Fruit fly (Drosophila melanogaster) whole organism, embryonic: Measurements from ENCODE around the gene CG13126.

Experiments
- Adf1 ChIP-seq: fragments of 200-800 bp; sonication (Bioruptor generic); IDR thresholded peaks from 2 replicates; pipeline ENCODE4 v1.3.6; 2022; ENCODE audit warnings: missing biosample characterization, missing genetic modification characterization
- CG10543 ChIP-seq: fragments of 200-800 bp; sonication (Bioruptor generic); optimal IDR thresholded peaks from 3 replicates; lab custom pipeline; 2017; ENCODE audit warnings: missing biosample characterization, mild to moderate bottlenecking, missing genetic modification characterization, moderate library complexity
- CG11085 ChIP-seq: fragments of 200-800 bp; sonication (Bioruptor generic); IDR thresholded peaks from 2 replicates; pipeline ENCODE4 v1.3.6; 2022; ENCODE audit warnings: missing biosample characterization, missing genetic modification characterization
- CG11504 ChIP-seq: fragments of 200-800 bp; sonication (Bioruptor generic); optimal IDR thresholded peaks from 3 replicates; lab custom pipeline; 2019; ENCODE audit warnings: missing biosample characterization, mild to moderate bottlenecking, missing genetic modification characterization, moderate library complexity
- CG12219 ChIP-seq: fragments of 200-800 bp; sonication (Bioruptor generic); optimal IDR thresholded peaks from 3 replicates; lab custom pipeline; 2018; ENCODE audit warnings: missing biosample characterization, mild to moderate bottlenecking, missing genetic modification characterization
- CG12942 ChIP-seq: fragments of 200-800 bp; sonication (Bioruptor generic); optimal IDR thresholded peaks from 3 replicates; lab custom pipeline; 2016; ENCODE audit warnings: missing biosample characterization, missing genetic modification characterization
- CG14014 ChIP-seq: fragments of 200-800 bp; sonication (Bioruptor generic); IDR thresholded peaks from 2 replicates; pipeline ENCODE4 v1.3.6; 2022; ENCODE audit warnings: missing biosample characterization, missing genetic modification characterization
- CG1603 ChIP-seq: fragments of 200-800 bp; sonication (Bioruptor generic); optimal IDR thresholded peaks from 2 replicates; lab custom pipeline; 2019; ENCODE audit warnings: missing biosample characterization, mild to moderate bottlenecking, missing genetic modification characterization, moderate library complexity
- CG17361 ChIP-seq: fragments of 200-800 bp; sonication (Bioruptor generic); IDR thresholded peaks from 3 replicates; pipeline ENCODE4 v1.3.6; 2022; ENCODE audit warnings: missing biosample characterization, missing genetic modification characterization
- CG18262 ChIP-seq: fragments of 200-800 bp; optimal IDR thresholded peaks from 3 replicates; lab custom pipeline; 2019; ENCODE audit warnings: missing biosample characterization, mild to moderate bottlenecking, missing genetic modification characterization, moderate library complexity
- CG18599 ChIP-seq: fragments of 200-800 bp; sonication (Bioruptor generic); optimal IDR thresholded peaks from 3 replicates; lab custom pipeline; 2017; ENCODE audit warnings: missing biosample characterization, missing genetic modification characterization, mild to moderate bottlenecking, moderate library complexity, missing genetic modification reagents
- CG30431 ChIP-seq: fragments of 200-800 bp; sonication (Bioruptor generic); optimal IDR thresholded peaks from 2 replicates; lab custom pipeline; 2017; ENCODE audit warnings: missing biosample characterization, missing genetic modification characterization
- CG31388 ChIP-seq: fragments of 200-800 bp; sonication (Bioruptor generic); optimal IDR thresholded peaks from 2 replicates; lab custom pipeline; 2016; ENCODE audit warnings: missing biosample characterization, missing genetic modification characterization
- CG32532 ChIP-seq: fragments of 200-800 bp; sonication (Bioruptor generic); IDR thresholded peaks from 2 replicates; pipeline ENCODE4 v1.3.6; 2022; ENCODE audit warnings: missing biosample characterization, missing genetic modification characterization
- CG34376 ChIP-seq: fragments of 200-800 bp; sonication (Bioruptor generic); optimal IDR thresholded peaks from 2 replicates; lab custom pipeline; 2018; ENCODE audit warnings: missing biosample characterization, mild to moderate bottlenecking, missing genetic modification characterization
- CG34422 ChIP-seq: fragments of 200-800 bp; sonication (Bioruptor generic); IDR thresholded peaks from 3 replicates; pipeline ENCODE4 v1.3.6; 2022; ENCODE audit warnings: missing biosample characterization, missing genetic modification characterization
- CG3726 ChIP-seq: fragments of 200-800 bp; sonication (Bioruptor generic); IDR thresholded peaks from 3 replicates; pipeline ENCODE4, ENCODE4 v1.3.6; 2022; ENCODE audit warnings: missing biosample characterization, missing genetic modification characterization
- CG3995 ChIP-seq: fragments of 200-800 bp; sonication (Bioruptor generic); optimal IDR thresholded peaks from 3 replicates; lab custom pipeline; 2016; ENCODE audit warnings: missing biosample characterization, missing genetic modification characterization
- CG6813 ChIP-seq: fragments of 200-800 bp; sonication (Bioruptor generic); optimal IDR thresholded peaks from 2 replicates; lab custom pipeline; 2017; ENCODE audit warnings: missing biosample characterization, missing genetic modification characterization, mild to moderate bottlenecking, moderate library complexity, missing genetic modification reagents
- CG7357 ChIP-seq: fragments of 200-800 bp; sonication (Bioruptor generic); IDR thresholded peaks from 3 replicates; pipeline ENCODE4 v1.3.6; 2022; ENCODE audit warnings: missing biosample characterization, missing genetic modification characterization
- CG7556 ChIP-seq: fragments of 200-800 bp; sonication (Bioruptor generic); optimal IDR thresholded peaks from 2 replicates; lab custom pipeline; 2017; ENCODE audit warnings: missing biosample characterization, mild to moderate bottlenecking, missing genetic modification characterization
- CG7987 ChIP-seq: fragments of 200-800 bp; sonication (Bioruptor generic); optimal IDR thresholded peaks from 2 replicates; lab custom pipeline; 2018; ENCODE audit warnings: missing biosample characterization, mild to moderate bottlenecking, missing genetic modification characterization, moderate library complexity
- CG8281 ChIP-seq: fragments of 200-800 bp; sonication (Bioruptor generic); optimal IDR thresholded peaks from 2 replicates; lab custom pipeline; 2018; ENCODE audit warnings: missing biosample characterization, mild to moderate bottlenecking, missing genetic modification characterization, moderate library complexity
- CG9437 ChIP-seq: fragments of 200-800 bp; sonication (Bioruptor generic); optimal IDR thresholded peaks from 2 replicates; lab custom pipeline; 2018; ENCODE audit warnings: missing biosample characterization, mild to moderate bottlenecking, missing genetic modification characterization
- CoRest ChIP-seq: fragments of 200-800 bp; sonication (Bioruptor generic); optimal IDR thresholded peaks from 3 replicates; lab custom pipeline; 2018; ENCODE audit warnings: missing biosample characterization, mild to moderate bottlenecking, missing genetic modification characterization, moderate library complexity
- Dek ChIP-seq: fragments of 200-800 bp; sonication (Bioruptor generic); optimal IDR thresholded peaks from 3 replicates; lab custom pipeline; 2019; ENCODE audit warnings: missing biosample characterization, mild to moderate bottlenecking, missing genetic modification characterization, moderate library complexity
- Drgx ChIP-seq: fragments of 200-800 bp; sonication (Bioruptor generic); IDR thresholded peaks from 2 replicates; pipeline ENCODE4 v1.3.6; 2022; ENCODE audit warnings: missing biosample characterization, missing genetic modification characterization
- GATAe ChIP-seq: fragments of 200-800 bp; sonication (Bioruptor generic); conservative IDR thresholded peaks from 2 replicates; pipeline ENCODE4 v1.3.6; 2022; ENCODE audit warnings: missing biosample characterization, missing genetic modification characterization
- HmgZ ChIP-seq: fragments of 200-800 bp; sonication (Bioruptor generic); optimal IDR thresholded peaks from 2 replicates; lab custom pipeline; 2018; ENCODE audit warnings: missing biosample characterization, mild to moderate bottlenecking, missing genetic modification characterization
- Hmx ChIP-seq: fragments of 200-800 bp; sonication (Bioruptor generic); optimal IDR thresholded peaks from 2 replicates; lab custom pipeline; 2016; ENCODE audit warnings: missing biosample characterization, missing genetic modification characterization
- Hr78 ChIP-seq, 2 experiments: fragments of 200-800 bp in 1 of 2; fragments of >200 bp in 1 of 2; sonication (Bioruptor generic) in 1 of 2; optimal IDR thresholded peaks; 2 replicates each; lab custom pipeline; 2017 to 2019; ENCODE audit warnings: missing biosample characterization in 2 of 2, missing genetic modification characterization in 2 of 2, mild to moderate bottlenecking in 1 of 2, moderate library complexity in 1 of 2
- Kr ChIP-seq: fragments of 200-800 bp; sonication (Bioruptor generic); optimal IDR thresholded peaks from 2 replicates; lab custom pipeline; 2017; ENCODE audit warnings: missing biosample characterization, mild to moderate bottlenecking, missing genetic modification characterization
- NK7.1 ChIP-seq: fragments of 200-800 bp; sonication (Bioruptor generic); optimal IDR thresholded peaks from 3 replicates; lab custom pipeline; 2016; ENCODE audit warnings: missing biosample characterization, missing genetic modification characterization
- PHDP ChIP-seq: fragments of 200-800 bp; sonication (Bioruptor generic); optimal IDR thresholded peaks from 3 replicates; lab custom pipeline; 2018; ENCODE audit warnings: missing biosample characterization, mild to moderate bottlenecking, missing genetic modification characterization, moderate library complexity
- Pdp1 ChIP-seq, 2 experiments: fragments of 200-800 bp; sonication (Bioruptor generic); optimal IDR thresholded peaks; 3 replicates each; lab custom pipeline; 2016; ENCODE audit warnings: missing biosample characterization in 2 of 2, missing genetic modification characterization in 2 of 2, mild to moderate bottlenecking in 1 of 2, moderate library complexity in 1 of 2
- Sry-β ChIP-seq: fragments of 200-800 bp; sonication (Bioruptor generic); optimal IDR thresholded peaks from 2 replicates; lab custom pipeline; 2018; ENCODE audit warnings: missing biosample characterization, mild to moderate bottlenecking, missing genetic modification characterization, moderate library complexity
- br ChIP-seq: fragments of >200 bp; optimal IDR thresholded peaks from 2 replicates; lab custom pipeline; 2017
- cg ChIP-seq: fragments of 200-800 bp; sonication (Bioruptor generic); optimal IDR thresholded peaks from 3 replicates; lab custom pipeline; 2019; ENCODE audit warnings: missing biosample characterization, mild to moderate bottlenecking, missing genetic modification characterization, moderate library complexity
- corto ChIP-seq: fragments of 200-800 bp; sonication (Bioruptor generic); optimal IDR thresholded peaks from 2 replicates; lab custom pipeline; 2016; ENCODE audit warnings: missing biosample characterization, mild to moderate bottlenecking, missing genetic modification characterization, moderate library complexity
- croc ChIP-seq: fragments of 200-800 bp; sonication (Bioruptor generic); conservative IDR thresholded peaks from 3 replicates; pipeline ENCODE4 v1.3.6; 2022; ENCODE audit warnings: missing biosample characterization, missing genetic modification characterization
- emc ChIP-seq: fragments of 200-800 bp; sonication (Bioruptor generic); optimal IDR thresholded peaks from 2 replicates; lab custom pipeline; 2016; ENCODE audit warnings: missing biosample characterization, missing genetic modification characterization
- exex ChIP-seq: fragments of 200-800 bp; sonication (Bioruptor generic); optimal IDR thresholded peaks from 4 replicates; lab custom pipeline; 2018; ENCODE audit warnings: missing biosample characterization, mild to moderate bottlenecking, missing genetic modification characterization, moderate library complexity
- jumu ChIP-seq: fragments of 200-800 bp; sonication (Bioruptor generic); optimal IDR thresholded peaks from 3 replicates; lab custom pipeline; 2016; ENCODE audit warnings: missing biosample characterization, missing genetic modification characterization
- lbe ChIP-seq: fragments of 200-800 bp; sonication (Bioruptor generic); optimal IDR thresholded peaks from 2 replicates; lab custom pipeline; 2016; ENCODE audit warnings: missing biosample characterization, mild to moderate bottlenecking, missing genetic modification characterization
- mirr ChIP-seq: fragments of 200-800 bp; sonication (Bioruptor generic); optimal IDR thresholded peaks from 3 replicates; lab custom pipeline; 2018; ENCODE audit warnings: missing biosample characterization, mild to moderate bottlenecking, missing genetic modification characterization
- nom ChIP-seq: fragments of 200-800 bp; sonication (Bioruptor generic); optimal IDR thresholded peaks from 2 replicates; lab custom pipeline; 2017; ENCODE audit warnings: missing biosample characterization, missing genetic modification characterization, mild to moderate bottlenecking, moderate library complexity, missing genetic modification reagents
- row ChIP-seq: fragments of 200-800 bp; sonication (Bioruptor generic); IDR thresholded peaks from 3 replicates; pipeline ENCODE4 v1.3.6; 2022; ENCODE audit warnings: missing biosample characterization, missing genetic modification characterization
- sisA ChIP-seq: fragments of 200-800 bp; sonication (Bioruptor generic); IDR thresholded peaks from 2 replicates; pipeline ENCODE4 v1.3.6; 2022; ENCODE audit warnings: missing biosample characterization, missing genetic modification characterization
- wdn ChIP-seq: fragments of 200-800 bp; sonication (Bioruptor generic); IDR thresholded peaks from 2 replicates; pipeline ENCODE4 v1.3.6; 2022; ENCODE audit warnings: missing biosample characterization, missing genetic modification characterization

The CG13126 gene

dm6 chr2L:9947738-9948519 lies 6.1 kb downstream of the CG13126 start (continued):
- no peak for TF ChIP-seq CG6813 (GFP tag; lab: Kevin White, UChicago)
- TF ChIP-seq CG30431: no peak
- peak; percentile 8 for TF ChIP-seq CG18599 (GFP tag; lab: Kevin White, UChicago)
- peak in 1 of 2 experiments; percentile 62 for TF ChIP-seq Pdp1 (GFP tag; optimal IDR thresholded peaks at IDR 0.05; lab: Kevin White, UChicago)
- TF ChIP-seq Adf1 (GFP tag; lab: Robert Waterston, UW): peak; percentile 15; the same call in 1 of the 2 replicates
- no peak for TF ChIP-seq jumu (GFP tag; lab: Kevin White, UChicago)
- TF ChIP-seq exex (tag; lab: Kevin White, UChicago): peak; percentile 84
- TF ChIP-seq emc (GFP tag; lab: Kevin White, UChicago): no peak
- no peak for TF ChIP-seq CoRest (tag; lab: Kevin White, UChicago)
- no peak for TF ChIP-seq Dek
- TF ChIP-seq corto: peak; percentile 67
- no peak for TF ChIP-seq Drgx (GFP tag; lab: Robert Waterston, UW)
- TF ChIP-seq CG18262 (tag; lab: Kevin White, UChicago): peak; percentile 6
- peak; percentile 67 for TF ChIP-seq CG9437
- TF ChIP-seq CG11504 (tag; lab: Kevin White, UChicago): no peak
- no peak for TF ChIP-seq sisA (GFP tag; lab: Robert Waterston, UW)
- TF ChIP-seq CG3726 (GFP tag; lab: Robert Waterston, UW): no peak
- no peak for TF ChIP-seq lbe (GFP tag; lab: Kevin White, UChicago)
- TF ChIP-seq row (GFP tag; lab: Robert Waterston, UW): peak; percentile 60
- peak; percentile 69 for TF ChIP-seq CG34376 (GFP tag; lab: Kevin White, UChicago)
- no peak for TF ChIP-seq CG7357
- TF ChIP-seq Hr78 (GFP tag; optimal IDR thresholded peaks at IDR 0.05; lab: Kevin White, UChicago): peak in 1 of 2 experiments; percentile 77
- TF ChIP-seq CG32532 (GFP tag; lab: Robert Waterston, UW): peak; percentile 21; the same call in 1 of the 2 replicates
- peak; percentile 21; the same call in 1 of the 3 replicates for TF ChIP-seq CG34422
- TF ChIP-seq CG12219: no peak
- no peak for TF ChIP-seq Hmx (GFP tag; lab: Kevin White, UChicago)
- no peak for TF ChIP-seq CG14014 (GFP tag; lab: Robert Waterston, UW)
- peak; percentile 8 for TF ChIP-seq HmgZ (tag; lab: Kevin White, UChicago)
- TF ChIP-seq Sry-β: peak; percentile 86
- no peak for TF ChIP-seq CG12942 (GFP tag; lab: Kevin White, UChicago)
- no peak for TF ChIP-seq PHDP (tag; lab: Kevin White, UChicago)
- TF ChIP-seq CG1603 (tag; lab: Kevin White, UChicago): no peak
- TF ChIP-seq NK7.1: no peak
- no peak for TF ChIP-seq CG8281 (tag; lab: Kevin White, UChicago)
- TF ChIP-seq CG17361 (GFP tag; lab: Robert Waterston, UW): peak; percentile 22; the same call in 1 of the 3 replicates
- peak; percentile 4 for TF ChIP-seq nom (GFP tag; lab: Kevin White, UChicago)
- peak; percentile 13 for TF ChIP-seq CG3995 (GFP tag; lab: Kevin White, UChicago)
- no peak for TF ChIP-seq CG11085
- peak; percentile 68 for TF ChIP-seq cg (GFP tag; lab: Kevin White, UChicago)
- TF ChIP-seq CG7987 (GFP tag; lab: Kevin White, UChicago): no peak
- 0 out of 2 replicates have a peak, but pooled peaks have one; percentile 20 for TF ChIP-seq GATAe (GFP tag; lab: Robert Waterston, UW)
- peak; percentile 27 for TF ChIP-seq CG10543 (GFP tag; lab: Kevin White, UChicago)
- TF ChIP-seq mirr (GFP tag; lab: Kevin White, UChicago): peak; percentile 81
- TF ChIP-seq CG7556: peak; percentile 12
- TF ChIP-seq wdn (GFP tag; lab: Robert Waterston, UW): no peak
- TF ChIP-seq br: no peak
- no peak for TF ChIP-seq croc (GFP tag; lab: Robert Waterston, UW)
- no peak for TF ChIP-seq CG31388 (GFP tag; lab: Kevin White, UChicago)
- no peak for TF ChIP-seq Kr (GFP tag; lab: Kevin White, UChicago)
